Worm (Caenorhabditis elegans): ENCODE data around the gene C55B6.1.

Gene C55B6.1

ce11 chrX:7224510-7224909, 24.3 kb downstream of the C55B6.1 start:
- TF ChIP-seq lin-14 (GFP tag; optimal IDR thresholded peaks at IDR 0.05) (peak; percentile 28), nhr-28 (tag; optimal IDR thresholded peaks at IDR 0.05) (no peak)

DNA sequence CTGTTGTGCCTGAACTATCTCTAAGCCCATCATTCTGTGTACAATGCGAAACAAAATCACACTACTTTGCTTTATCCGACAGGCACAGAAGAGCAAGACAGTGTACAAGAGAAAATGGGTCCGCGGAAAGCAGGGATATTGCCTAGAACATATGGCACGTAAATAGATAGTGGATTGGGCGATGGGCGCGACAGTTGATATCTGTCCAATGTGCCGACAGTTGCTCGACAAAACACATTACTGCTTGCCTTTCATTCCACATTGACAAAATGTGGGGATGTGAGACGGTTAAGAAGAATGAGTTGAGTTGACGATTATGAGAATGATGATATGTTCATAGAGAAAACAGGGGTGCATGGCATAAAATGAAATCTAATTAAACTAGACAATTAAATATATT, 24.9 kb downstream of the C55B6.1 start:
- TF ChIP-seq nhr-47 (tag; optimal IDR thresholded peaks at IDR 0.05), result no peak
- TF ChIP-seq nhr-20 (tag; optimal IDR thresholded peaks at IDR 0.05), result peak; percentile 8
- peak; percentile 21 for TF ChIP-seq lin-14 (GFP tag; optimal IDR thresholded peaks at IDR 0.05)
- TF ChIP-seq lin-15B (tag; optimal IDR thresholded peaks at IDR 0.05), result no peak
- TF ChIP-seq C04F5.9 (tag; optimal IDR thresholded peaks at IDR 0.05), result no peak
- TF ChIP-seq hpl-2 (GFP tag; optimal IDR thresholded peaks at IDR 0.05), result no peak
- peak; percentile 41 for TF ChIP-seq nhr-71 (tag; optimal IDR thresholded peaks at IDR 0.05)
- TF ChIP-seq irx-1 (tag; optimal IDR thresholded peaks at IDR 0.05), result no peak
- TF ChIP-seq rnt-1 (tag; optimal IDR thresholded peaks at IDR 0.05), result peak; percentile 53

- TF ChIP-seq nhr-85 (tag), result no peak
- no peak for TF ChIP-seq fkh-8 (tag; optimal IDR thresholded peaks at IDR 0.05)
- no peak for TF ChIP-seq snu-23 (GFP tag; optimal IDR thresholded peaks at IDR 0.05)
- no peak for TF ChIP-seq ceh-90 (tag; optimal IDR thresholded peaks at IDR 0.05)
- no peak for TF ChIP-seq vab-15 (tag; optimal IDR thresholded peaks at IDR 0.05)
- TF ChIP-seq pax-3 (tag; optimal IDR thresholded peaks at IDR 0.05), result no peak
- no peak for TF ChIP-seq elt-2 (tag; optimal IDR thresholded peaks at IDR 0.05)
- TF ChIP-seq F16B12.6 (tag; optimal IDR thresholded peaks at IDR 0.05), result no peak
- no peak for TF ChIP-seq dsc-1 (tag; optimal IDR thresholded peaks at IDR 0.05)
- no peak for TF ChIP-seq aha-1 (tag; optimal IDR thresholded peaks at IDR 0.05)
- TF ChIP-seq egl-13 (tag; optimal IDR thresholded peaks at IDR 0.05), result no peak
- TF ChIP-seq ztf-4 (tag; optimal IDR thresholded peaks at IDR 0.05), result no peak
- no peak for TF ChIP-seq lsy-2 (tag; optimal IDR thresholded peaks at IDR 0.05)
- TF ChIP-seq mep-1 (tag; optimal IDR thresholded peaks at IDR 0.05), result no peak
- TF ChIP-seq lin-14 (GFP tag; optimal IDR thresholded peaks at IDR 0.05), result no peak
- no peak for TF ChIP-seq unc-98 (GFP tag; IDR thresholded peaks at IDR 0.05)
- no peak for TF ChIP-seq efl-1 (optimal IDR thresholded peaks at IDR 0.05)
- no peak for TF ChIP-seq efl-1 (GFP tag; optimal IDR thresholded peaks at IDR 0.05 in 1 of 2)
- TF ChIP-seq lir-3 (tag; optimal IDR thresholded peaks at IDR 0.05; ENCODE audit: poor library complexity), result no peak
Observed at ce11 chrX:7229357-7229756, 29.2 kb downstream of the C55B6.1 start.

DNA sequence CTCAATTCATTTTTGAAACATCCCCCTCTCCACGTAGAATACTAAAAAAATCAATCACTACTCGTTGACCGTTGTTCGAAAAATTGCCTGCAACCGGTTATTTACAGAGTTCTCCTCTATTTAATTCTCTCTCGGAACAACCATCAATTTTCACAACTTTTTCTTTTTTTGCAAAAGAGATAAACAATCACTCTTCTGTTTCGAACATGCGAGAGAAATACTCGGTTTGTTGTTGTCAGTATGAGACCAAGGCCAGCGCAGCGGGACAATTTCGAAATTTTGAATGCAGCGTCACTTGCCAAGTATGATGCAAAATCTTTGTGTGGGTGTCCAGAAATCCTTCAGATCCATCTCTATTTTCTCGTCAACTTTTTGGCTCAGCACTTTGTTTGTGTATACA, 30.2 kb downstream of the C55B6.1 start:
- TF ChIP-seq efl-1 (optimal IDR thresholded peaks at IDR 0.05) (peak in 1 of 2 experiments; percentile 11), efl-1 (GFP tag; optimal IDR thresholded peaks at IDR 0.05 in 1 of 2) (no peak), blmp-1 (tag; optimal IDR thresholded peaks at IDR 0.05) (peak; percentile 49), elt-3 (tag; optimal IDR thresholded peaks at IDR 0.05) (peak in 1 of 6 experiments; percentile 10), fkh-8 (tag; optimal IDR thresholded peaks at IDR 0.05) (no peak), lin-14 (GFP tag; optimal IDR thresholded peaks at IDR 0.05) (peak; percentile 69), elt-2 (tag; optimal IDR thresholded peaks at IDR 0.05) (no peak), unc-62 (GFP tag; optimal IDR thresholded peaks at IDR 0.05) (no peak), rnt-1 (tag; optimal IDR thresholded peaks at IDR 0.05) (peak; percentile 47), unc-130 (tag; optimal IDR thresholded peaks at IDR 0.05) (no peak), swsn-7 (tag; optimal IDR thresholded peaks at IDR 0.05) (no peak), pqm-1 (tag; optimal IDR thresholded peaks at IDR 0.05) (no peak), ceh-82 (tag; optimal IDR thresholded peaks at IDR 0.05) (peak in 1 of 3 experiments; percentile 5), xbp-1 (tag; optimal IDR thresholded peaks at IDR 0.05) (peak; percentile 7), nhr-85 (tag) (peak; percentile 77), ztf-4 (tag; optimal IDR thresholded peaks at IDR 0.05) (no peak), efl-3 (GFP tag; optimal IDR thresholded peaks at IDR 0.05) (no peak), snu-23 (GFP tag; optimal IDR thresholded peaks at IDR 0.05) (peak; percentile 51), irx-1 (tag; optimal IDR thresholded peaks at IDR 0.05) (peak; percentile 3), unc-98 (GFP tag; IDR thresholded peaks at IDR 0.05) (no peak), nhr-20 (tag; optimal IDR thresholded peaks at IDR 0.05) (peak; percentile 27), ama-1 (optimal IDR thresholded peaks at IDR 0.05) (no peak), fos-1 (tag; optimal IDR thresholded peaks at IDR 0.05) (peak; percentile 12), nhr-84 (tag; optimal IDR thresholded peaks at IDR 0.05) (no peak), ztf-11 (tag; optimal IDR thresholded peaks at IDR 0.05) (no peak), nhr-71 (tag; optimal IDR thresholded peaks at IDR 0.05) (peak; percentile 35), lsy-2 (tag; optimal IDR thresholded peaks at IDR 0.05) (peak in 1 of 2 experiments; percentile 25), mep-1 (tag; optimal IDR thresholded peaks at IDR 0.05) (peak; percentile 21), lin-35 (GFP tag; optimal IDR thresholded peaks at IDR 0.05) (no peak), fkh-4 (tag; optimal IDR thresholded peaks at IDR 0.05; ENCODE audit: borderline replicate concordance) (no peak), hlh-4 (tag; optimal IDR thresholded peaks at IDR 0.05) (no peak), nhr-19 (GFP tag; conservative IDR thresholded peaks at IDR 0.05) (no peak), nhr-12 (tag; optimal IDR thresholded peaks at IDR 0.05) (no peak), dsc-1 (tag; optimal IDR thresholded peaks at IDR 0.05) (peak; percentile 10), nhr-47 (tag; optimal IDR thresholded peaks at IDR 0.05) (peak; percentile 26)
